Worm (Caenorhabditis elegans): Measurements from ENCODE around the gene sel-2.

DNA sequence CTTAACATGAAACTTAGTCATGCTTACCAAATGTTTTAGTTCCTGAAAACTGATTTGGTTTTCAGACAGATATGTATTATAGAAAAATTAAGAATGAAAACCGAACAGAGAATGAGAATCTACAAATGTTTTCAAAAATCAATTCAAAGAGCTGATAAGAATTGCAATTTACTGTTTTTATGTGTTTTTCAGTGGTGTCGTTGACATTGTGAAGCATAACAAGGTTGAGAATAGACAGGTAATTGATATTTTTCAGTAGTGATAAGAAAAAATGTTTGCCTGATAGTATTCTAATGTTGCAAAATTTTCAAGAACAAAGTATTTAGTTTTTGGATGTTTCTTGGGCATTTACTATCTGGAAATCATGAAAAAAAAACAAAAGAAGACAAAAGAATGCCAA, 31.1 kb upstream of the sel-2 start, which contains the start of gene pfas-1:
- no peak for TF ChIP-seq him-1 (tag; optimal IDR thresholded peaks at IDR 0.05)
- no peak for TF ChIP-seq dao-5 (tag; optimal IDR thresholded peaks at IDR 0.05)
